Worm (Caenorhabditis elegans): ENCODE results near the gene M18.3.

The M18.3 gene

DNA sequence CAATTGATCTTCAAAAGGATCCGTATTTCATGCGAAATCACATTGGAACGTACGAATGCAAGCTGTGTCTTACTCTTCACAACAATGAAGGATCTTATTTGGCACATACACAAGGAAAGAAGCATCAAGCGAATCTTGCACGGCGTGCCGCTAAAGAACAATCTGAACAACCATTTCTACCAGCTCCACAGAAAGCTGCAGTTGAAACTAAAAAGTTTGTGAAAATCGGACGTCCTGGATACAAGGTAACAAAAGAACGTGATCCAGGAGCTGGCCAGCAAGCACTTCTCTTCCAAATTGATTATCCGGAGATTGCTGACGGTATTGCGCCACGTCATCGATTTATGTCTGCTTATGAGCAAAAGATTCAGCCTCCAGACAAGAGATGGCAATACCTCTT lies 21.1 kb upstream of the M18.3 start:
- no peak for TF ChIP-seq sdc-2 (tag; optimal IDR thresholded peaks at IDR 0.05)
- no peak for TF ChIP-seq hlh-8 (tag; optimal IDR thresholded peaks at IDR 0.05)
- TF ChIP-seq pat-9 (tag; optimal IDR thresholded peaks at IDR 0.05), result no peak
- TF ChIP-seq pros-1 (tag; optimal IDR thresholded peaks at IDR 0.05), result no peak
- no peak for TF ChIP-seq ceh-6 (GFP tag; optimal IDR thresholded peaks at IDR 0.05)
- no peak for TF ChIP-seq ahr-1 (tag; optimal IDR thresholded peaks at IDR 0.05)
- TF ChIP-seq hlh-30 (tag; optimal IDR thresholded peaks at IDR 0.05; ENCODE audit: insufficient read depth), result no peak

DNA sequence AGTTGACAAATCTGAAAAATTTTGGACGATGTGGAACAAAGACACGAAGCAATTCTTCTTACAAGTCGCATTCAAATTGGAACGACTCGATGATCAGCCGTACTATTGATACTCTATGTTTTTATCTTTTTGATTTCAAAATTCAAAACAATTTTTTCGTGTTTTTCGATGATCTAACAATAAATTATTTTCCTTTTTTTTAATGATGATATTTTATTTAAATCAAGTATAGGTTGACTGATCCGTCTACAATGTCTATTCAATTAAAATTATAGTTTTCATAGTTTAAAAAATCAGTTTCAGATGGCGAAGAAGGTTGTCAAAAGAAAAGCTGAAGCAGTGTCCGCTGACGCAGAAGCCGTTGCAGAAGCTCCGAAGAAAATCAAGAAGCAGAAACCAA lies 20.5 kb upstream of the M18.3 start, which contains the start of gene rbm-34:
Gene rbm-34, plus strand, starts transcription at position 301 of the 400 bp plus-strand sequence.
- TF ChIP-seq ceh-31 (tag; optimal IDR thresholded peaks at IDR 0.05) (no peak), unc-3 (GFP tag; conservative IDR thresholded peaks at IDR 0.05) (no peak), unc-3 (tag; optimal IDR thresholded peaks at IDR 0.05) (no peak), ceh-45 (GFP tag; IDR thresholded peaks at IDR 0.05) (no peak), ceh-14 (tag; optimal IDR thresholded peaks at IDR 0.05) (no peak), fkh-10 (GFP tag; optimal IDR thresholded peaks at IDR 0.05) (no peak), T23F11.4 (GFP tag; optimal IDR thresholded peaks at IDR 0.05) (no peak), ama-1 (optimal IDR thresholded peaks at IDR 0.05) (no peak), tbx-7 (tag; optimal IDR thresholded peaks at IDR 0.05) (no peak), K09A11.1 (tag; optimal IDR thresholded peaks at IDR 0.05; ENCODE audit: insufficient read depth) (no peak), lim-6 (tag; optimal IDR thresholded peaks at IDR 0.05) (no peak), elt-4 (tag; optimal IDR thresholded peaks at IDR 0.05) (no peak), madf-2 (tag; optimal IDR thresholded peaks at IDR 0.05) (no peak), hlh-6 (tag; optimal IDR thresholded peaks at IDR 0.05) (no peak), ceh-22 (tag; optimal IDR thresholded peaks at IDR 0.05) (no peak), C08G9.2 (tag; optimal IDR thresholded peaks at IDR 0.05) (no peak), dve-1 (tag; optimal IDR thresholded peaks at IDR 0.05) (no peak), hlh-8 (tag; optimal IDR thresholded peaks at IDR 0.05) (no peak), ceh-2 (tag; optimal IDR thresholded peaks at IDR 0.05) (no peak), ceh-48 (tag; optimal IDR thresholded peaks at IDR 0.05) (no peak)

DNA sequence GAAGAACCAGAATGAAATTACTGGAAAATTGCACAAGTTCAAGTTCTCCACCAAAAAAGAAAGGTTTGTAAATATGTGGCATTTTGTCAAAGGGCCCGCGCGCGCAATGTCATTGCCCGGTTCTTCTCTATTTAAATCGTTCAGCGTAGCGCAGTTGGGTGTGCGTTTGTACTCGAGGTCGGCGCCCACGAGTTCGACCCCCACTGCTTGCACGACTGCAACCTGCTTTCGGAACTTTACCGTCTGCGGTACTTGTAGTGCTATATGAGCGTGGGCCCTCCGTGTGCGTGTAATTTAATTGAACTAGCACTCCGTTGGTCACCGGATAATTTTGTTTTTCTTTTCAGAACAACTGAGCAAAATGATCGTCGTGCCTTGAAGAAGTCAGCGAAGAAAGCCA lies 19.2 kb upstream of the M18.3 start:
- TF ChIP-seq tbx-7 (tag; optimal IDR thresholded peaks at IDR 0.05) (no peak), pqm-1 (tag; optimal IDR thresholded peaks at IDR 0.05) (no peak), ceh-30 (tag; optimal IDR thresholded peaks at IDR 0.05) (no peak), hlh-15 (tag; optimal IDR thresholded peaks at IDR 0.05) (peak; percentile 38), pha-4 (tag; optimal IDR thresholded peaks at IDR 0.05) (no peak), lin-11 (tag; optimal IDR thresholded peaks at IDR 0.05) (peak; percentile 46), tbx-2 (tag; optimal IDR thresholded peaks at IDR 0.05) (peak; percentile 61), ceh-45 (GFP tag; IDR thresholded peaks at IDR 0.05) (no peak), Y22D7AL.16 (tag; optimal IDR thresholded peaks at IDR 0.05) (peak; percentile 7), pha-2 (tag; optimal IDR thresholded peaks at IDR 0.05) (peak; percentile 60), F13H6.1 (tag; optimal IDR thresholded peaks at IDR 0.05) (no peak), hlh-8 (tag; optimal IDR thresholded peaks at IDR 0.05) (no peak), ceh-34 (tag; optimal IDR thresholded peaks at IDR 0.05) (peak; percentile 38), sox-2 (GFP tag; IDR thresholded peaks at IDR 0.05) (peak; percentile 25; the same call in 1 of the 2 replicates), ref-2 (tag; optimal IDR thresholded peaks at IDR 0.05) (peak; percentile 48), madf-2 (tag; optimal IDR thresholded peaks at IDR 0.05) (peak; percentile 55), che-1 (tag; optimal IDR thresholded peaks at IDR 0.05) (peak; percentile 49), ceh-9 (tag; optimal IDR thresholded peaks at IDR 0.05) (no peak), nfya-1 (tag; optimal IDR thresholded peaks at IDR 0.05) (peak; percentile 45), fax-1 (tag; optimal IDR thresholded peaks at IDR 0.05) (peak; percentile 44), odd-2 (tag; optimal IDR thresholded peaks at IDR 0.05) (no peak), gmeb-2 (tag; optimal IDR thresholded peaks at IDR 0.05) (peak; percentile 68), nhr-11 (tag; optimal IDR thresholded peaks at IDR 0.05) (no peak), ztf-16 (tag; optimal IDR thresholded peaks at IDR 0.05) (peak; percentile 63), zip-5 (tag; optimal IDR thresholded peaks at IDR 0.05) (peak; percentile 71), ceh-48 (tag; optimal IDR thresholded peaks at IDR 0.05) (peak; percentile 36), unc-42 (tag; optimal IDR thresholded peaks at IDR 0.05) (no peak), ama-1 (optimal IDR thresholded peaks at IDR 0.05) (no peak), eyg-1 (tag; optimal IDR thresholded peaks at IDR 0.05) (no peak), pag-3 (tag; optimal IDR thresholded peaks at IDR 0.05; ENCODE audit: borderline replicate concordance) (no peak), hlh-6 (tag; optimal IDR thresholded peaks at IDR 0.05) (peak; percentile 67), ceh-14 (tag; optimal IDR thresholded peaks at IDR 0.05) (peak; percentile 28), pat-9 (tag; optimal IDR thresholded peaks at IDR 0.05) (peak; percentile 76)
